Worm (Caenorhabditis elegans): ENCODE results near the gene F21D12.2.

DNA sequence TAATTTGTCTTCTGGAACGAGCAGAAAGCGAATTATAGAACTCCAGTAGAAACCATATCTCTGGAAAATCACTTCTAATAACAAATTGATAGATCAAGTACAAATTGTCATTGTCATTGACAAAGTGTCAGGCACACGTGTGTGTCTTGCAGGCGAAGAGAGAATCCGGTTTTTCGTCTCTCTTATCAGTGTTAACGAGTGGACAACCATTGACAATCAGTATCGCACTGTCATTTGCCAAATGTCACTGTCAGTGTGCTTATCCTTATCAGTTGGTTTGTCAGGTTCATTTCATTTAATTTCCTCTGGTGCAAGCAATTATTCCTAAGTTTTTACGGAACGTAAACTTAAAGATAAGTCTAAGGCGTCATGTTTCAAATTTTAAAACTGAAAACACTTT is 44.1 kb upstream of the F21D12.2 start:
- no peak for TF ChIP-seq zag-1 (tag; optimal IDR thresholded peaks at IDR 0.05)
- TF ChIP-seq snpc-4 (tag; optimal IDR thresholded peaks at IDR 0.05) = no peak
- no peak for TF ChIP-seq unc-39 (tag; optimal IDR thresholded peaks at IDR 0.05)
- TF ChIP-seq sea-2 (GFP tag; optimal IDR thresholded peaks at IDR 0.05) = no peak

All from whole organism, L3 larva.